Worm (Caenorhabditis elegans): Measurements from ENCODE around the gene ncx-2.

- no peak for TF ChIP-seq nhr-77 (tag; optimal IDR thresholded peaks at IDR 0.05)
- no peak for TF ChIP-seq nhr-76 (tag; optimal IDR thresholded peaks at IDR 0.05)
- no peak for TF ChIP-seq dve-1 (tag; optimal IDR thresholded peaks at IDR 0.05; ENCODE audit: insufficient read depth)
- TF ChIP-seq php-3 (GFP tag; IDR thresholded peaks at IDR 0.05), result no peak
- TF ChIP-seq egl-27 (tag; optimal IDR thresholded peaks at IDR 0.05), result no peak
- no peak for TF ChIP-seq unc-62 (GFP tag; optimal IDR thresholded peaks at IDR 0.05 in 1 of 2)
- TF ChIP-seq unc-62 (tag; optimal IDR thresholded peaks at IDR 0.05), result no peak
- TF ChIP-seq nhr-28 (tag; optimal IDR thresholded peaks at IDR 0.05), result no peak
Observed at ce11 chrV:5304366-5304765, 877 bp downstream of the ncx-2 start.
